Fruit fly (Drosophila melanogaster) whole organism, embryonic: Measurements from ENCODE around the gene CG43221.

Experiments
- Asciz ChIP-seq: fragments of 200-800 bp; sonication (Bioruptor generic); optimal IDR thresholded peaks from 2 replicates; lab custom pipeline; 2017; ENCODE audit warnings: missing biosample characterization, mild to moderate bottlenecking, missing genetic modification characterization, missing genetic modification reagents
- Bteb2 ChIP-seq: fragments of 200-800 bp; sonication (Bioruptor generic); optimal IDR thresholded peaks from 2 replicates; lab custom pipeline; 2016; ENCODE audit warnings: missing biosample characterization, missing genetic modification characterization
- CG12219 ChIP-seq: fragments of 200-800 bp; sonication (Bioruptor generic); optimal IDR thresholded peaks from 3 replicates; lab custom pipeline; 2018; ENCODE audit warnings: missing biosample characterization, mild to moderate bottlenecking, missing genetic modification characterization
- CG12299 ChIP-seq: fragments of 200-800 bp; sonication (Bioruptor generic); optimal IDR thresholded peaks from 2 replicates; lab custom pipeline; 2018; ENCODE audit warnings: missing biosample characterization, mild to moderate bottlenecking, missing genetic modification characterization
- CG12744 ChIP-seq: fragments of 200-800 bp; sonication (Bioruptor generic); optimal IDR thresholded peaks from 2 replicates; lab custom pipeline; 2016; ENCODE audit warnings: missing biosample characterization, missing genetic modification characterization
- CG14965 ChIP-seq: fragments of 200-800 bp; sonication (Bioruptor generic); optimal IDR thresholded peaks from 2 replicates; lab custom pipeline; 2016; ENCODE audit warnings: missing biosample characterization, missing genetic modification characterization, borderline replicate concordance
- CG15601 ChIP-seq: fragments of 200-800 bp; sonication (Bioruptor generic); optimal IDR thresholded peaks from 3 replicates; lab custom pipeline; 2019; ENCODE audit warnings: missing biosample characterization, mild to moderate bottlenecking, missing genetic modification characterization, moderate library complexity
- CG17328 ChIP-seq: fragments of 200-800 bp; sonication (Bioruptor generic); IDR thresholded peaks from 2 replicates; pipeline ENCODE4 v1.3.6; 2022; ENCODE audit warnings: missing biosample characterization, missing genetic modification characterization
- CG17359 ChIP-seq: fragments of 200-800 bp; sonication (Bioruptor generic); optimal IDR thresholded peaks from 3 replicates; lab custom pipeline; 2018; ENCODE audit warnings: missing biosample characterization, mild to moderate bottlenecking, missing genetic modification characterization, moderate library complexity
- CG17612 ChIP-seq: fragments of 200-800 bp; sonication (Bioruptor generic); IDR thresholded peaks from 2 replicates; pipeline ENCODE4 v1.3.6; 2022; ENCODE audit warnings: missing biosample characterization, missing genetic modification characterization
- CG18476 ChIP-seq: fragments of 200-800 bp; sonication (Bioruptor generic); optimal IDR thresholded peaks from 2 replicates; lab custom pipeline; 2016; ENCODE audit warnings: missing biosample characterization, mild to moderate bottlenecking, missing genetic modification characterization
- CG30431 ChIP-seq: fragments of 200-800 bp; sonication (Bioruptor generic); optimal IDR thresholded peaks from 2 replicates; lab custom pipeline; 2017; ENCODE audit warnings: missing biosample characterization, missing genetic modification characterization
- CG32772 ChIP-seq: fragments of 200-800 bp; sonication (Bioruptor generic); IDR thresholded peaks from 2 replicates; pipeline ENCODE4 v1.3.6; 2022; ENCODE audit warnings: missing biosample characterization, missing genetic modification characterization
- CG3847 ChIP-seq: fragments of 200-800 bp; sonication (Bioruptor generic); IDR thresholded peaks from 2 replicates; pipeline ENCODE4 v1.3.6; 2022; ENCODE audit warnings: missing biosample characterization, missing genetic modification characterization
- CG4282 ChIP-seq: fragments of 200-800 bp; sonication (Bioruptor generic); optimal IDR thresholded peaks from 2 replicates; lab custom pipeline; 2016; ENCODE audit warnings: missing biosample characterization, missing genetic modification characterization
- CG4404 ChIP-seq: fragments of 200-800 bp; sonication (Bioruptor generic); IDR thresholded peaks from 2 replicates; pipeline ENCODE4 v1.3.6; 2022; ENCODE audit warnings: missing biosample characterization, missing genetic modification characterization
- CG4617 ChIP-seq: fragments of 200-800 bp; sonication (Bioruptor generic); optimal IDR thresholded peaks from 3 replicates; lab custom pipeline; 2016; ENCODE audit warnings: missing biosample characterization, missing genetic modification characterization, borderline replicate concordance
- CG5245 ChIP-seq: fragments of 200-800 bp; sonication (Bioruptor generic); optimal IDR thresholded peaks from 3 replicates; lab custom pipeline; 2016; ENCODE audit warnings: missing biosample characterization, missing genetic modification characterization
- CG6765 ChIP-seq: fragments of 200-800 bp; sonication (Bioruptor generic); optimal IDR thresholded peaks from 3 replicates; lab custom pipeline; 2017; ENCODE audit warnings: missing biosample characterization, mild to moderate bottlenecking, missing genetic modification characterization
- CG7839 ChIP-seq: fragments of 200-800 bp; sonication (Bioruptor generic); optimal IDR thresholded peaks from 3 replicates; lab custom pipeline; 2018; ENCODE audit warnings: missing biosample characterization, mild to moderate bottlenecking, missing genetic modification characterization, moderate library complexity
- CG9817 ChIP-seq: fragments of 200-800 bp; sonication (Bioruptor generic); optimal IDR thresholded peaks from 2 replicates; lab custom pipeline; 2018; ENCODE audit warnings: missing biosample characterization, mild to moderate bottlenecking, missing genetic modification characterization, moderate library complexity
- CkIIα-i1 ChIP-seq: fragments of 200-800 bp; sonication (Bioruptor generic); IDR thresholded peaks from 2 replicates; pipeline ENCODE4 v1.3.6; 2022; ENCODE audit warnings: missing biosample characterization, missing genetic modification characterization
- D ChIP-seq, 2 experiments: fragments of 200-800 bp in 1 of 2; fragments of >200 bp in 1 of 2; sonication (Bioruptor generic) in 1 of 2; optimal IDR thresholded peaks; 2 replicates in 1 of 2; 3 replicates in 1 of 2; lab custom pipeline; 2017; ENCODE audit warnings: mild to moderate bottlenecking in 1 of 2, missing biosample characterization in 1 of 2, missing genetic modification characterization in 1 of 2, missing genetic modification reagents in 1 of 2
- Dbx ChIP-seq: fragments of 200-800 bp; sonication (Bioruptor generic); IDR thresholded peaks from 3 replicates; pipeline ENCODE4 v1.3.6; 2022; ENCODE audit warnings: missing biosample characterization, missing genetic modification characterization
- H2.0 ChIP-seq: fragments of 200-800 bp; sonication (Bioruptor generic); IDR thresholded peaks from 2 replicates; pipeline ENCODE4 v1.3.6; 2022; ENCODE audit warnings: missing biosample characterization, missing genetic modification characterization
- Hand ChIP-seq: fragments of 200-800 bp; sonication (Bioruptor generic); optimal IDR thresholded peaks from 2 replicates; lab custom pipeline; 2017; ENCODE audit warnings: mild to moderate bottlenecking, missing biosample characterization, missing genetic modification reagents, missing genetic modification characterization
- Hmx ChIP-seq: fragments of 200-800 bp; sonication (Bioruptor generic); optimal IDR thresholded peaks from 2 replicates; lab custom pipeline; 2016; ENCODE audit warnings: missing biosample characterization, missing genetic modification characterization
- Hr39 ChIP-seq: fragments of >200 bp; optimal IDR thresholded peaks from 2 replicates; lab custom pipeline; 2017
- Lpt ChIP-seq: fragments of >200 bp; optimal IDR thresholded peaks from 2 replicates; lab custom pipeline; 2018; ENCODE audit warnings: missing biosample characterization, missing genetic modification characterization
- Mes4 ChIP-seq: fragments of 200-800 bp; sonication (Bioruptor generic); optimal IDR thresholded peaks from 2 replicates; lab custom pipeline; 2016; ENCODE audit warnings: missing biosample characterization, missing genetic modification characterization
- PHDP ChIP-seq: fragments of 200-800 bp; sonication (Bioruptor generic); optimal IDR thresholded peaks from 3 replicates; lab custom pipeline; 2018; ENCODE audit warnings: missing biosample characterization, mild to moderate bottlenecking, missing genetic modification characterization, moderate library complexity
- Sox102F ChIP-seq: fragments of 200-800 bp; sonication (Bioruptor generic); optimal IDR thresholded peaks from 2 replicates; lab custom pipeline; 2018; ENCODE audit warnings: missing biosample characterization, mild to moderate bottlenecking, missing genetic modification characterization, moderate library complexity
- Xbp1 ChIP-seq: fragments of 200-800 bp; sonication (Bioruptor generic); optimal IDR thresholded peaks from 3 replicates; lab custom pipeline; 2016; ENCODE audit warnings: missing biosample characterization, mild to moderate bottlenecking, missing genetic modification characterization
- YL-1 ChIP-seq: fragments of 200-800 bp; sonication (Bioruptor generic); optimal IDR thresholded peaks from 3 replicates; lab custom pipeline; 2017; ENCODE audit warnings: missing biosample characterization, mild to moderate bottlenecking, missing genetic modification characterization
- amos ChIP-seq: fragments of 200-800 bp; sonication (Bioruptor generic); IDR thresholded peaks from 2 replicates; pipeline ENCODE4 v1.3.6; 2022; ENCODE audit warnings: missing biosample characterization, missing genetic modification characterization; ENCODE audit not compliant: partially characterized antibody
- caup ChIP-seq: fragments of 200-800 bp; sonication (Bioruptor generic); optimal IDR thresholded peaks from 3 replicates; lab custom pipeline; 2017; ENCODE audit warnings: missing biosample characterization, mild to moderate bottlenecking, missing genetic modification characterization, moderate library complexity; ENCODE audit not compliant: severe bottlenecking
- chif ChIP-seq, 2 experiments: fragments of 200-800 bp; sonication (Bioruptor generic); optimal IDR thresholded peaks; 3 replicates each; lab custom pipeline; 2016; ENCODE audit warnings: missing biosample characterization in 2 of 2, missing genetic modification characterization in 2 of 2
- croc ChIP-seq: fragments of 200-800 bp; sonication (Bioruptor generic); conservative IDR thresholded peaks from 3 replicates; pipeline ENCODE4 v1.3.6; 2022; ENCODE audit warnings: missing biosample characterization, missing genetic modification characterization
- crol ChIP-seq: fragments of 200-800 bp; sonication (Bioruptor generic); IDR thresholded peaks from 2 replicates; pipeline ENCODE4 v1.3.6; 2022; ENCODE audit warnings: missing biosample characterization, missing genetic modification characterization
- eyg ChIP-seq: fragments of 200-800 bp; sonication (Bioruptor generic); optimal IDR thresholded peaks from 3 replicates; lab custom pipeline; 2016; ENCODE audit warnings: missing biosample characterization, missing genetic modification characterization
- gem ChIP-seq: fragments of 200-800 bp; sonication (Bioruptor generic); optimal IDR thresholded peaks from 2 replicates; lab custom pipeline; 2019; ENCODE audit warnings: missing biosample characterization, mild to moderate bottlenecking, missing genetic modification characterization, moderate library complexity
- gt ChIP-seq: fragments of 200-800 bp; sonication (Bioruptor generic); IDR thresholded peaks from 2 replicates; pipeline ENCODE4 v1.3.6; 2022; ENCODE audit warnings: missing biosample characterization, missing genetic modification characterization
- hb ChIP-seq: fragments of 200-800 bp; sonication (Bioruptor generic); IDR thresholded peaks from 3 replicates; pipeline ENCODE4 v1.3.6; 2022; ENCODE audit warnings: missing biosample characterization, missing genetic modification characterization; ENCODE audit not compliant: partially characterized antibody
- knrl ChIP-seq: fragments of 200-800 bp; sonication (Bioruptor generic); IDR thresholded peaks from 3 replicates; pipeline ENCODE4 v1.3.6; 2022; ENCODE audit warnings: missing biosample characterization, missing genetic modification characterization; ENCODE audit not compliant: partially characterized antibody
- nom ChIP-seq: fragments of 200-800 bp; sonication (Bioruptor generic); optimal IDR thresholded peaks from 2 replicates; lab custom pipeline; 2017; ENCODE audit warnings: missing biosample characterization, missing genetic modification characterization, mild to moderate bottlenecking, moderate library complexity, missing genetic modification reagents
- psq ChIP-seq: fragments of 200-800 bp; sonication (Bioruptor generic); optimal IDR thresholded peaks from 2 replicates; lab custom pipeline; 2017; ENCODE audit warnings: missing biosample characterization, missing genetic modification characterization
- pzg ChIP-seq: fragments of 200-800 bp; sonication (Bioruptor generic); optimal IDR thresholded peaks from 3 replicates; lab custom pipeline; 2018; ENCODE audit warnings: missing biosample characterization, mild to moderate bottlenecking, missing genetic modification characterization, moderate library complexity
- ssp ChIP-seq: fragments of 200-800 bp; sonication (Bioruptor generic); IDR thresholded peaks from 2 replicates; pipeline ENCODE4 v1.3.6; 2022; ENCODE audit warnings: missing biosample characterization, missing genetic modification characterization
- ttk ChIP-seq: fragments of 200-800 bp; sonication (Bioruptor generic); IDR thresholded peaks from 2 replicates; pipeline ENCODE4 v2.1.2; 2022; ENCODE audit warnings: missing biosample characterization, missing genetic modification characterization
- wek ChIP-seq: fragments of 200-800 bp; sonication (Bioruptor generic); optimal IDR thresholded peaks from 3 replicates; lab custom pipeline; 2018; ENCODE audit warnings: missing biosample characterization, mild to moderate bottlenecking, missing genetic modification characterization, moderate library complexity

CG43221 gene

dm6 chr2L:17470630-17471029 is 14.9 kb upstream of the CG43221 start (continued):
- TF ChIP-seq amos (GFP tag; lab: Robert Waterston, UW) (no peak), ssp (GFP tag; lab: Robert Waterston, UW) (no peak), PHDP (tag; lab: Kevin White, UChicago) (peak; percentile 85), CG18476 (peak; percentile 19), YL-1 (GFP tag; lab: Kevin White, UChicago) (no peak), CG5245 (GFP tag; lab: Kevin White, UChicago) (no peak), CG6765 (GFP tag; lab: Kevin White, UChicago) (peak; percentile 77), Asciz (no peak), CG14965 (GFP tag; lab: Kevin White, UChicago) (no peak), crol (GFP tag; lab: Robert Waterston, UW) (no peak), Hr39 (lab: Kevin White, UChicago) (no peak), Lpt (GFP tag; lab: Kevin White, UChicago) (no peak), caup (GFP tag; lab: Kevin White, UChicago) (peak; percentile 94), CG17328 (GFP tag; lab: Robert Waterston, UW) (no peak), CG32772 (GFP tag; lab: Robert Waterston, UW) (no peak), chif (GFP tag; optimal IDR thresholded peaks at IDR 0.05; lab: Kevin White, UChicago) (peak in 1 of 2 experiments; percentile 27), CG7839 (tag; lab: Kevin White, UChicago) (peak; percentile 45), gem (tag; lab: Kevin White, UChicago) (no peak), CG4617 (GFP tag; lab: Kevin White, UChicago) (no peak), Bteb2 (GFP tag; lab: Kevin White, UChicago) (peak; percentile 75), H2.0 (GFP tag; lab: Robert Waterston, UW) (no peak), pzg (GFP tag; lab: Kevin White, UChicago) (peak; percentile 2), CG4404 (no peak), Xbp1 (no peak), CG12744 (peak; percentile 78), CG3847 (GFP tag; lab: Robert Waterston, UW) (peak; percentile 14; the same call in 1 of the 2 replicates), CkIIα-i1 (GFP tag; lab: Robert Waterston, UW) (no peak), CG4282 (no peak), CG17612 (peak; percentile 44; the same call in 1 of the 2 replicates), CG12299 (peak; percentile 71), CG30431 (GFP tag; lab: Kevin White, UChicago) (no peak), psq (GFP tag; lab: Kevin White, UChicago) (no peak), nom (GFP tag; lab: Kevin White, UChicago) (no peak), croc (GFP tag; lab: Robert Waterston, UW) (no peak), Hmx (no peak), hb (no peak), eyg (GFP tag; lab: Kevin White, UChicago) (peak; percentile 66), knrl (GFP tag; lab: Robert Waterston, UW) (no peak), CG15601 (tag; lab: Kevin White, UChicago) (no peak), Mes4 (GFP tag; lab: Kevin White, UChicago) (no peak), CG17359 (tag; lab: Kevin White, UChicago) (no peak), CG12219 (GFP tag; lab: Kevin White, UChicago) (no peak), CG9817 (tag; lab: Kevin White, UChicago) (peak; percentile 73), Dbx (peak; percentile 83; the same call in 2 of the 3 replicates), ttk (GFP tag; lab: Robert Waterston, UW) (no peak), D (optimal IDR thresholded peaks at IDR 0.05; lab: Kevin White, UChicago) (no peak), D (GFP tag; optimal IDR thresholded peaks at IDR 0.05; lab: Kevin White, UChicago) (no peak), Hand (GFP tag; lab: Kevin White, UChicago) (peak; percentile 77), Sox102F (GFP tag; lab: Kevin White, UChicago) (no peak), gt (GFP tag; lab: Robert Waterston, UW) (no peak), wek (GFP tag; lab: Kevin White, UChicago) (no peak)
